Worm (Caenorhabditis elegans): Measurements from ENCODE around the gene Y113G7B.12.

DNA sequence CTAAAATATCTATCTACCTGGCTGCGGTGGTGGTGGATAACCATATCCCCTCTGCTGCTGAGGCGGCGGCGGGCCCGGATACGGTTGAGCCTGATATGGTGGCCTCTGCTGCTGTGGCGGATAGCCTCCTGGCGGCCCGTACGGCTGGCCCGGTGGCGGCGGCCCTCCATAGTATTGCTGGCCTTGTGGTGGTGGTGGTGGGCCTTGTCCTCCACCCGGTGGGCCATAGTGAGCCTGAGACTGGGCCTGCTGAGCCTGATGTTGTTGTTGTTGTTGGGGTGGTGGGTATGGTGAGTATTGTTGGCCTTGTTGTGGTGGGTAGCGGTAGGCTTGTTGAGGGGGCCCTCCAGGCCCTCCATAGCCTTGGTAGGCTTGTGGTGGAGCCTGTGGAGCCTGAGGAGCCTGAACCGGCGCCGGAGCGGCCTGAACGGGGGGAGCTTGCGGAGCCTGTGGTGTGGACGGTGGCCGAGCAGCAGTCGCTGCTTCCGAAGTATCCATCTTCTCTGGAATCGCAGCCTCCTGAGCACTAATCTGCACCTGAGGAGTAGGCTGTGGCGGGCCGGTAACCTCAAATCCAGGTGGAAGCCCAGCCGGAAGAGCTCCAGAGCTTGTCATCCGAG lies 28.9 kb upstream of the Y113G7B.12 start:
- TF ChIP-seq ama-1 (optimal IDR thresholded peaks at IDR 0.05), result no peak
- TF ChIP-seq nhr-25 (tag; optimal IDR thresholded peaks at IDR 0.05), result no peak

All from whole organism, L3 larva.